Worm (Caenorhabditis elegans): ENCODE results near the gene W01H2.2.

- TF ChIP-seq ama-1 (optimal IDR thresholded peaks at IDR 0.05): no peak
- peak; percentile 26 for TF ChIP-seq mes-2 (tag; optimal IDR thresholded peaks at IDR 0.05; ENCODE audit: poor library complexity, severe bottlenecking)
- no peak for TF ChIP-seq ceh-82 (tag; optimal IDR thresholded peaks at IDR 0.05)
- no peak for TF ChIP-seq lsy-2 (tag; optimal IDR thresholded peaks at IDR 0.05)
- TF ChIP-seq snpc-4 (tag; optimal IDR thresholded peaks at IDR 0.05): no peak
- no peak for TF ChIP-seq unc-62 (GFP tag; optimal IDR thresholded peaks at IDR 0.05 in 1 of 2)
- TF ChIP-seq unc-62 (tag; optimal IDR thresholded peaks at IDR 0.05): no peak
- TF ChIP-seq daf-19 (GFP tag; conservative IDR thresholded peaks at IDR 0.05): no peak
- no peak for TF ChIP-seq daf-16 (GFP tag; optimal IDR thresholded peaks at IDR 0.05)
- no peak for TF ChIP-seq daf-16 (tag; optimal IDR thresholded peaks at IDR 0.05)
- TF ChIP-seq F26F4.8 (GFP tag; conservative IDR thresholded peaks at IDR 0.05): no peak
These were observed 1.2 kb upstream of the W01H2.2 start for ce11 chrX:4219487-4219886.
